Worm (Caenorhabditis elegans): ENCODE results near the gene ooc-3.

The ooc-3 gene

DNA sequence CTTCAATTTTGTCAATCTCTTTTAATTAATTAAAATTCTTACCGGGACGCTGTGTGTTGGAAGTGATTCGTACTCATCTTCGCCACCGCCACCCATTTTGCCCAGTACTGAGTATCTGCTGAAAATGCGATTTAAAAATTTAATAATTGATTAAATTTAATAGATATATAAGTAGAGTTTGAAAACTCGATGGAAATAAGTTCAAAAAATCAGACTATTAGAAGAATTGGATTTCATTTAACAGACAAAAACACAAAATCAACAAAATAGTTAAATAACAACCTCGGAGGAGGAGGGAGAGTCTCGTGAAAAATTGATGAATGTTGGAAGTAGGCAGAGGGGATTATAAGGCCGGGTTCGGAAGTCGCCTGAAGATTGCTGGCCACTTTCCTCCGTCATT is 23.2 kb downstream of the ooc-3 start, which contains the start of gene mfn-1:
mfn-1 (minus strand) TSS at position 101 of the 400 bp plus-strand sequence.
- no peak for TF ChIP-seq mdl-1 (tag; optimal IDR thresholded peaks at IDR 0.05)
- TF ChIP-seq mab-5 (tag; optimal IDR thresholded peaks at IDR 0.05) = no peak
- TF ChIP-seq dmd-4 (tag; optimal IDR thresholded peaks at IDR 0.05) = no peak
- TF ChIP-seq sem-4 (tag; optimal IDR thresholded peaks at IDR 0.05) = no peak
- TF ChIP-seq alr-1 (tag; optimal IDR thresholded peaks at IDR 0.05) = no peak
- no peak for TF ChIP-seq ztf-11 (tag; optimal IDR thresholded peaks at IDR 0.05)

DNA sequence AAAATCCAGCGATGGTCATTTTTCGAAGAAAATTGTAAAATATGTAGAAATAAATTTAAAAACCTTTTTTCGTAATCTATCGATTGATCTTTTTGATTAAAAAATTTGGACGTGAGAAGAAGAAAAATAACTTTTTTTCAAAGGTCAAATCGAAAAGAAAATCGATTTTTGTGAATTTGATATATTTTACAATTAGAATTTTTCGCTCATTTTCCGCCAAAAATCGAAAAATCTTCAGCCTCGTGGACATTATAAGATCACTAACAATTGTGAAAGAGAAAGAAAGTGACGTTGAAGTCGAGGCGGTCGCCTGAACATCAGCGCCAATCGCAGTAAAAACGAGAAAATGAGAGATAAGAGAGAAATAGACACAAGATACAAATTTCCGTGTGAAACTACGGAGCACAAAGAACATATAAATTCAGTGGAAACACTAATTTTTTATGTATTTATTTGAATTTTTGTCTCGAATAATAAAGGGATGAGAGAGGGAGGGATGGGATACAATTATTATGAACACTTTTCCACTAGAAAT is 25.5 kb downstream of the ooc-3 start, which contains the start of gene cisd-1:
cisd-1 (minus strand) TSS at position 51 of the 535 bp plus-strand sequence.
- TF ChIP-seq mab-5 (tag; optimal IDR thresholded peaks at IDR 0.05) (no peak), nhr-23 (tag; optimal IDR thresholded peaks at IDR 0.05) (no peak), lin-39 (tag; optimal IDR thresholded peaks at IDR 0.05) (no peak), crh-2 (tag; optimal IDR thresholded peaks at IDR 0.05) (peak; percentile 40), fos-1 (tag; optimal IDR thresholded peaks at IDR 0.05) (peak; percentile 58), lsy-2 (tag; optimal IDR thresholded peaks at IDR 0.05) (peak in 1 of 2 experiments; percentile 14), elt-1 (tag; optimal IDR thresholded peaks at IDR 0.05) (no peak), elt-3 (tag; optimal IDR thresholded peaks at IDR 0.05) (no peak), ZK546.5 (tag; optimal IDR thresholded peaks at IDR 0.05) (no peak), ceh-82 (tag; optimal IDR thresholded peaks at IDR 0.05) (no peak), C34F6.9 (tag; optimal IDR thresholded peaks at IDR 0.05) (peak; percentile 21), sma-9 (GFP tag; optimal IDR thresholded peaks at IDR 0.05) (peak; percentile 17), sma-9 (tag; optimal IDR thresholded peaks at IDR 0.05) (no peak), unc-62 (GFP tag; optimal IDR thresholded peaks at IDR 0.05) (no peak), dmd-4 (tag; optimal IDR thresholded peaks at IDR 0.05) (no peak)

DNA sequence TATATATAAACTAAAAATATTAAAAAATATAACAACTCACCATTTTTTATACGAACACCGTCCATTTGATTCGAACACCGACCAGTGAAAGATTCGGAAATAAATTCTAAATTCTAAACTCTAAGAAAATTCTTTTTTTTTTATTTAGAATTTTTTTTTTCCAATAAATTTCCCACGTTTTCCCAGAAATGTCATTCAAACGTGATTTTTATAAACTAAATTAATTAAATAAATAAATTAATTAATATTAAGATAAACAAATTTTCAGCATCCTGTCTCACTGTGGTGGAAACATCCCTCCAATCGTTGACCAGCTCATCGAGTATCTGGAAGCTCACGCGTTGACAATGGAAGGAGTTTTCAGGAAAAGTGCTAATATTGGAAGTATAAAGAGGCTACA is 27.6 kb downstream of the ooc-3 start, which contains the start of gene klp-17:
klp-17 (minus strand) TSS at position 101 of the 400 bp plus-strand sequence.
- TF ChIP-seq nhr-129 (tag; optimal IDR thresholded peaks at IDR 0.05) = no peak
- no peak for TF ChIP-seq egl-27 (tag; optimal IDR thresholded peaks at IDR 0.05)
- TF ChIP-seq lin-13 (GFP tag; optimal IDR thresholded peaks at IDR 0.05) = no peak
- TF ChIP-seq sem-4 (tag; optimal IDR thresholded peaks at IDR 0.05) = no peak
- TF ChIP-seq ZK546.5 (tag; optimal IDR thresholded peaks at IDR 0.05) = no peak
- TF ChIP-seq lin-11 (tag; optimal IDR thresholded peaks at IDR 0.05) = no peak
- TF ChIP-seq mdl-1 (tag; optimal IDR thresholded peaks at IDR 0.05) = no peak
- TF ChIP-seq mbf-1 (tag; optimal IDR thresholded peaks at IDR 0.05) = no peak
- no peak for TF ChIP-seq ztf-11 (tag; optimal IDR thresholded peaks at IDR 0.05)

DNA sequence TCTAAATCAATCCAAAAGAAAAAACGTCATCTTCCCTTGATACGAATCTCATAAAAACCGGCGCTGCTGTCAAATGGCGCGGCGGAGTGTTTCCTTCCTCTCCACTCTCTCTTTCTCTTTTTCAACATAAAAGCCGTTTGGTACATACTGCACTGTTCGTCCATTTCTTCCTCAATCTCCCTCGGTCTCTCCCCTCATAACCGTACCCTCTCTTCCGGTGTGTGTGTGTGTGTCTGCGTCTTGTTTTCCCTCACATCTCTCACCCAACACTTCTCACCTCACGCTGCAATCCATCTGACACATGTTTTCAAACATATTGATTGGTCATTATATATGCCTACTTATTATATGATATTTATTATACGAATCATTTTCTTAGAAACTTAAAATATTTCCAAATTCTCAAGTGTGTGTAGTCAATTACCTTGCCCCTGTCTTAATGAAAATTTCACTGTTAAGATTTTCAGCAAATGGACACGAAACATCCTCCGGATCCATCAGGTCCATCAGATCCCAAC is 30.6 kb downstream of the ooc-3 start, which contains the start of the genes aars-1 and rga-1:
aars-1 (minus strand) TSS at position 71 of the 518 bp plus-strand sequence.
rga-1 (plus strand) TSS at position 468 of the 518 bp plus-strand sequence.
- TF ChIP-seq F13H6.1 (tag; optimal IDR thresholded peaks at IDR 0.05) (peak; percentile 75), nhr-21 (tag; optimal IDR thresholded peaks at IDR 0.05) (peak; percentile 48), sma-3 (GFP tag; optimal IDR thresholded peaks at IDR 0.05) (peak; percentile 40), blmp-1 (tag; optimal IDR thresholded peaks at IDR 0.05; ENCODE audit: insufficient read depth) (peak; percentile 70), sma-9 (GFP tag; optimal IDR thresholded peaks at IDR 0.05) (peak; percentile 83), sma-9 (tag; optimal IDR thresholded peaks at IDR 0.05) (no peak), lin-39 (tag; optimal IDR thresholded peaks at IDR 0.05) (no peak), lsy-2 (tag; optimal IDR thresholded peaks at IDR 0.05) (peak in 1 of 2 experiments; percentile 70), sem-4 (tag; optimal IDR thresholded peaks at IDR 0.05) (peak; percentile 77), alr-1 (tag; optimal IDR thresholded peaks at IDR 0.05) (no peak), ama-1 (optimal IDR thresholded peaks at IDR 0.05) (no peak), nhr-25 (tag; optimal IDR thresholded peaks at IDR 0.05) (peak; percentile 73), C34F6.9 (tag; optimal IDR thresholded peaks at IDR 0.05) (peak; percentile 77), lin-13 (GFP tag; optimal IDR thresholded peaks at IDR 0.05) (peak; percentile 20), nhr-129 (tag; optimal IDR thresholded peaks at IDR 0.05) (peak; percentile 70), crh-2 (tag; optimal IDR thresholded peaks at IDR 0.05) (peak; percentile 39), fos-1 (tag; optimal IDR thresholded peaks at IDR 0.05) (peak; percentile 68), unc-55 (GFP tag; optimal IDR thresholded peaks at IDR 0.05) (peak; percentile 50), nhr-12 (tag; optimal IDR thresholded peaks at IDR 0.05) (no peak), ztf-11 (tag; optimal IDR thresholded peaks at IDR 0.05) (no peak)

DNA sequence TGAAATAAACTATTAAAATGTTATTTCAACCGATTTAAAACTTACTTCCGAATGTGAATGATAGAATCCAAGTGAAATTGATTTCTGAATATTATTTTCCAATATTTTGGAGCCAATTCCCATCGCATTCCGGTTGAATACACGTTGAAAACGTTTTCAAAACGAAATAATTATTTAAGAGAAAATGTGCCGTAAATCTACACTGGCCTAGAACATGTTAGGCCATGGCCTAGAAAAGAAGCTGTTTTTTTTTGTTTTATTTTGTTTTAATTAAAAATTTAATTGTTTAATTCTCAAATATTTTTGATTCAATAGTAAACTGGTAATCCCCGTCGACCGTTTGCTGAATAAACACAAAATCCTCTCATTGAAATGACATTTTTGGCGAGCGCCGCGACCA is 31.2 kb downstream of the ooc-3 start:
- TF ChIP-seq unc-55 (GFP tag; optimal IDR thresholded peaks at IDR 0.05) = peak; percentile 32
- TF ChIP-seq elt-1 (tag; optimal IDR thresholded peaks at IDR 0.05) = no peak
- TF ChIP-seq R02D3.7 (tag; optimal IDR thresholded peaks at IDR 0.05) = peak; percentile 14
- TF ChIP-seq sma-9 (GFP tag; optimal IDR thresholded peaks at IDR 0.05) = peak; percentile 15
- TF ChIP-seq sma-9 (tag; optimal IDR thresholded peaks at IDR 0.05) = no peak

Data from whole organism, L2 larva.